Fruit fly (Drosophila melanogaster) whole organism, embryonic: ENCODE results near the gene bor.

ENCODE experiments used
- BtbVII ChIP-seq: fragments of 200-800 bp; sonication (Bioruptor generic); optimal IDR thresholded peaks from 3 replicates; lab custom pipeline; 2017; ENCODE audit warnings: missing biosample characterization, mild to moderate bottlenecking, missing genetic modification characterization
- Bteb2 ChIP-seq: fragments of 200-800 bp; sonication (Bioruptor generic); optimal IDR thresholded peaks from 2 replicates; lab custom pipeline; 2016; ENCODE audit warnings: missing biosample characterization, missing genetic modification characterization
- CG10321 ChIP-seq: fragments of 200-800 bp; sonication (Bioruptor generic); IDR thresholded peaks from 2 replicates; pipeline ENCODE4 v1.3.6; 2022; ENCODE audit warnings: missing biosample characterization, missing genetic modification characterization
- CG10462 ChIP-seq: fragments of 200-800 bp; sonication (Bioruptor generic); optimal IDR thresholded peaks from 2 replicates; lab custom pipeline; 2016; ENCODE audit warnings: missing biosample characterization, missing genetic modification characterization
- CG1233 ChIP-seq: fragments of 200-800 bp; sonication (Bioruptor generic); optimal IDR thresholded peaks from 4 replicates; lab custom pipeline; 2018; ENCODE audit warnings: missing biosample characterization, mild to moderate bottlenecking, missing genetic modification characterization
- CG12744 ChIP-seq: fragments of 200-800 bp; sonication (Bioruptor generic); optimal IDR thresholded peaks from 2 replicates; lab custom pipeline; 2016; ENCODE audit warnings: missing biosample characterization, missing genetic modification characterization
- CG13424 ChIP-seq: fragments of 200-800 bp; sonication (Bioruptor generic); optimal IDR thresholded peaks from 2 replicates; lab custom pipeline; 2019; ENCODE audit warnings: missing biosample characterization, mild to moderate bottlenecking, missing genetic modification characterization, moderate library complexity
- CG14860 ChIP-seq: fragments of 200-800 bp; sonication (Bioruptor generic); IDR thresholded peaks from 3 replicates; pipeline ENCODE4 v1.3.6; 2022; ENCODE audit warnings: missing biosample characterization, missing genetic modification characterization; ENCODE audit not compliant: partially characterized antibody
- CG15479 ChIP-seq: fragments of 200-800 bp; sonication (Bioruptor generic); optimal IDR thresholded peaks from 3 replicates; lab custom pipeline; 2019; ENCODE audit warnings: missing biosample characterization, mild to moderate bottlenecking, missing genetic modification characterization, moderate library complexity
- CG16863 ChIP-seq: fragments of 200-800 bp; sonication (Bioruptor generic); optimal IDR thresholded peaks from 3 replicates; lab custom pipeline; 2016; ENCODE audit warnings: missing biosample characterization, missing genetic modification characterization
- CG18599 ChIP-seq: fragments of 200-800 bp; sonication (Bioruptor generic); optimal IDR thresholded peaks from 3 replicates; lab custom pipeline; 2017; ENCODE audit warnings: missing biosample characterization, missing genetic modification characterization, mild to moderate bottlenecking, moderate library complexity, missing genetic modification reagents
- CG3407 ChIP-seq: fragments of 200-800 bp; sonication (Bioruptor generic); optimal IDR thresholded peaks from 2 replicates; lab custom pipeline; 2018; ENCODE audit warnings: missing biosample characterization, mild to moderate bottlenecking, missing genetic modification characterization
- CG3847 ChIP-seq: fragments of 200-800 bp; sonication (Bioruptor generic); IDR thresholded peaks from 2 replicates; pipeline ENCODE4 v1.3.6; 2022; ENCODE audit warnings: missing biosample characterization, missing genetic modification characterization
- CG8478 ChIP-seq: fragments of >200 bp; optimal IDR thresholded peaks from 2 replicates; lab custom pipeline; 2018
- Dip2 ChIP-seq: fragments of 200-800 bp; sonication (Bioruptor generic); IDR thresholded peaks from 2 replicates; pipeline ENCODE4 v1.3.6; 2022; ENCODE audit warnings: missing biosample characterization, missing genetic modification characterization
- Doc3 ChIP-seq: fragments of 200-800 bp; sonication (Bioruptor generic); IDR thresholded peaks from 3 replicates; pipeline ENCODE4 v1.3.6; 2022; ENCODE audit warnings: missing biosample characterization, missing genetic modification characterization; ENCODE audit not compliant: partially characterized antibody
- Ets65A ChIP-seq: fragments of 200-800 bp; sonication (Bioruptor generic); peaks from one replicate; lab custom pipeline; 2016; ENCODE audit warnings: missing biosample characterization, missing genetic modification characterization
- Ets97D ChIP-seq: fragments of 200-800 bp; sonication (Bioruptor generic); optimal IDR thresholded peaks from 3 replicates; lab custom pipeline; 2016; ENCODE audit warnings: missing biosample characterization, missing genetic modification characterization
- Fer2 ChIP-seq: fragments of 200-800 bp; sonication (Bioruptor generic); optimal IDR thresholded peaks from 2 replicates; lab custom pipeline; 2018; ENCODE audit warnings: missing biosample characterization, mild to moderate bottlenecking, missing genetic modification characterization, moderate library complexity
- Fer3 ChIP-seq: fragments of 200-800 bp; sonication (Bioruptor generic); optimal IDR thresholded peaks from 2 replicates; lab custom pipeline; 2018; ENCODE audit warnings: missing biosample characterization, mild to moderate bottlenecking, missing genetic modification characterization, moderate library complexity
- Gsc ChIP-seq: fragments of 200-800 bp; sonication (Bioruptor generic); IDR thresholded peaks from 2 replicates; pipeline ENCODE4 v1.3.6; 2022; ENCODE audit warnings: missing biosample characterization, missing genetic modification characterization
- HLH4C ChIP-seq: fragments of 200-800 bp; sonication (Bioruptor generic); IDR thresholded peaks from 3 replicates; pipeline ENCODE4 v1.3.6; 2022; ENCODE audit warnings: missing biosample characterization, missing genetic modification characterization; ENCODE audit not compliant: partially characterized antibody
- Hey ChIP-seq: fragments of 200-800 bp; sonication (Bioruptor generic); optimal IDR thresholded peaks from 3 replicates; lab custom pipeline; 2018; ENCODE audit warnings: missing biosample characterization, mild to moderate bottlenecking, missing genetic modification characterization
- HmgD ChIP-seq: fragments of 200-800 bp; sonication (Bioruptor generic); optimal IDR thresholded peaks from 3 replicates; lab custom pipeline; 2016; ENCODE audit warnings: missing biosample characterization, missing genetic modification characterization
- Hr78 ChIP-seq, 2 experiments: fragments of 200-800 bp in 1 of 2; fragments of >200 bp in 1 of 2; sonication (Bioruptor generic) in 1 of 2; optimal IDR thresholded peaks; 2 replicates each; lab custom pipeline; 2017 to 2019; ENCODE audit warnings: missing biosample characterization in 2 of 2, missing genetic modification characterization in 2 of 2, mild to moderate bottlenecking in 1 of 2, moderate library complexity in 1 of 2
- Lhr ChIP-seq: fragments of 200-800 bp; sonication (Bioruptor generic); optimal IDR thresholded peaks from 3 replicates; lab custom pipeline; 2017; ENCODE audit warnings: mild to moderate bottlenecking, missing biosample characterization, missing genetic modification reagents, missing genetic modification characterization
- MBD-R2 ChIP-seq: fragments of 200-800 bp; sonication (Bioruptor generic); IDR thresholded peaks from 2 replicates; pipeline ENCODE4 v1.3.6; 2022; ENCODE audit warnings: missing biosample characterization, missing genetic modification characterization
- Rx ChIP-seq: fragments of 200-800 bp; sonication (Bioruptor generic); IDR thresholded peaks from 2 replicates; pipeline ENCODE4 v1.3.6; 2022; ENCODE audit warnings: missing biosample characterization, missing genetic modification characterization
- Scr ChIP-seq: fragments of 200-800 bp; sonication (Bioruptor generic); IDR thresholded peaks from 2 replicates; pipeline ENCODE4 v1.3.6; 2022; ENCODE audit warnings: missing biosample characterization, missing genetic modification characterization; ENCODE audit not compliant: partially characterized antibody
- Usf ChIP-seq: fragments of 200-800 bp; sonication (Bioruptor generic); optimal IDR thresholded peaks from 2 replicates; lab custom pipeline; 2017; ENCODE audit warnings: missing genotype, missing biosample characterization, missing genetic modification characterization
- ase ChIP-seq: fragments of 200-800 bp; sonication (Bioruptor generic); IDR thresholded peaks from 3 replicates; pipeline ENCODE4 v1.3.6; 2022; ENCODE audit warnings: missing biosample characterization, missing genetic modification characterization
- croc ChIP-seq: fragments of 200-800 bp; sonication (Bioruptor generic); conservative IDR thresholded peaks from 3 replicates; pipeline ENCODE4 v1.3.6; 2022; ENCODE audit warnings: missing biosample characterization, missing genetic modification characterization
- dan ChIP-seq: fragments of 200-800 bp; sonication (Bioruptor generic); IDR thresholded peaks from 2 replicates; pipeline ENCODE4 v1.3.6; 2022; ENCODE audit warnings: missing biosample characterization, missing genetic modification characterization
- emc ChIP-seq: fragments of 200-800 bp; sonication (Bioruptor generic); optimal IDR thresholded peaks from 2 replicates; lab custom pipeline; 2016; ENCODE audit warnings: missing biosample characterization, missing genetic modification characterization
- eve ChIP-seq, 2 experiments: fragments of >200 bp; optimal IDR thresholded peaks; 2 replicates each; lab custom pipeline; 2017; ENCODE audit warnings: missing biosample characterization in 2 of 2, missing genetic modification characterization in 2 of 2
- gcm2 ChIP-seq: fragments of 200-800 bp; sonication (Bioruptor generic); optimal IDR thresholded peaks from 2 replicates; lab custom pipeline; 2016; ENCODE audit warnings: missing biosample characterization, missing genetic modification characterization
- gsb ChIP-seq: fragments of 200-800 bp; sonication (Bioruptor generic); IDR thresholded peaks from 2 replicates; pipeline ENCODE4 v1.3.6; 2022; ENCODE audit warnings: missing biosample characterization, missing genetic modification characterization
- ham ChIP-seq: fragments of 200-800 bp; sonication (Bioruptor generic); IDR thresholded peaks from 2 replicates; pipeline ENCODE4 v1.3.6; 2022; ENCODE audit warnings: missing biosample characterization, missing genetic modification characterization
- jing ChIP-seq: fragments of 200-800 bp; sonication (Bioruptor generic); optimal IDR thresholded peaks from 2 replicates; lab custom pipeline; 2018; ENCODE audit warnings: missing biosample characterization, mild to moderate bottlenecking, missing genetic modification characterization
- knrl ChIP-seq: fragments of 200-800 bp; sonication (Bioruptor generic); IDR thresholded peaks from 3 replicates; pipeline ENCODE4 v1.3.6; 2022; ENCODE audit warnings: missing biosample characterization, missing genetic modification characterization; ENCODE audit not compliant: partially characterized antibody
- lmd ChIP-seq: fragments of 200-800 bp; sonication (Bioruptor generic); IDR thresholded peaks from 2 replicates; pipeline ENCODE4 v1.3.6; 2022; ENCODE audit warnings: missing biosample characterization, missing genetic modification characterization
- nerfin-2 ChIP-seq: fragments of 200-800 bp; sonication (Bioruptor generic); IDR thresholded peaks from 2 replicates; pipeline ENCODE4 v1.3.6; 2022; ENCODE audit warnings: missing biosample characterization, missing genetic modification characterization; ENCODE audit not compliant: partially characterized antibody
- pnt ChIP-seq: fragments of 200-800 bp; sonication (Bioruptor generic); optimal IDR thresholded peaks from 3 replicates; lab custom pipeline; 2016; ENCODE audit warnings: missing biosample characterization, missing genetic modification characterization
- prd ChIP-seq, 3 experiments: fragments of >200 bp in 2 of 3; fragments of 200-800 bp in 1 of 3; sonication (Bioruptor generic) in 1 of 3; optimal IDR thresholded peaks in 2 of 3; IDR thresholded peaks in 1 of 3; 2 replicates in 2 of 3; 3 replicates in 1 of 3; pipeline versions ENCODE4 v1.3.6 to Lab custom; 2017 to 2022; ENCODE audit warnings: missing biosample characterization in 1 of 3, missing genetic modification characterization in 1 of 3
- psq ChIP-seq: fragments of 200-800 bp; sonication (Bioruptor generic); optimal IDR thresholded peaks from 2 replicates; lab custom pipeline; 2017; ENCODE audit warnings: missing biosample characterization, missing genetic modification characterization
- schlank ChIP-seq: fragments of 200-800 bp; sonication (Bioruptor generic); optimal IDR thresholded peaks from 2 replicates; lab custom pipeline; 2018; ENCODE audit warnings: missing biosample characterization, mild to moderate bottlenecking, missing genetic modification characterization
- sens ChIP-seq: fragments of 200-800 bp; sonication (Bioruptor generic); peaks from one replicate; lab custom pipeline; 2016; ENCODE audit warnings: missing biosample characterization, missing genetic modification characterization
- seq ChIP-seq: fragments of 200-800 bp; sonication (Bioruptor generic); IDR thresholded peaks from 2 replicates; pipeline ENCODE4 v1.3.6; 2022; ENCODE audit warnings: missing biosample characterization, missing genetic modification characterization
- sim ChIP-seq: fragments of 200-800 bp; sonication (Bioruptor generic); IDR thresholded peaks from 2 replicates; pipeline ENCODE4 v1.3.6; 2022; ENCODE audit warnings: missing biosample characterization, missing genetic modification characterization
- sqz ChIP-seq: fragments of 200-800 bp; sonication (Bioruptor generic); optimal IDR thresholded peaks from 3 replicates; lab custom pipeline; 2018; ENCODE audit warnings: missing biosample characterization, mild to moderate bottlenecking, missing genetic modification characterization

bor gene

dm6 chr3R:16309302-16310080 is 45.6 kb upstream of the bor start (continued):
- TF ChIP-seq nerfin-2 (0 out of 2 replicates have a peak, but pooled peaks have one; percentile 20), CG8478 (lab: Kevin White, UChicago) (no peak), jing (GFP tag; lab: Kevin White, UChicago) (no peak), Hey (tag; lab: Kevin White, UChicago) (no peak), croc (no peak), CG10462 (no peak), emc (GFP tag; lab: Kevin White, UChicago) (no peak), pnt (peak; percentile 18), Ets65A (peak; percentile 91), sim (GFP tag; lab: Robert Waterston, UW) (no peak), CG18599 (peak; percentile 33), Fer2 (tag; lab: Kevin White, UChicago) (no peak), CG12744 (no peak), gcm2 (GFP tag; lab: Kevin White, UChicago) (no peak), sens (GFP tag; lab: Kevin White, UChicago) (peak; percentile 53), psq (no peak), HmgD (GFP tag; lab: Kevin White, UChicago) (no peak), gsb (GFP tag; lab: Robert Waterston, UW) (no peak), Usf (no peak), CG14860 (GFP tag; lab: Robert Waterston, UW) (no peak), Ets97D (GFP tag; lab: Kevin White, UChicago) (no peak), schlank (tag; lab: Kevin White, UChicago) (no peak), prd (optimal IDR thresholded peaks at IDR 0.05; lab: Kevin White, UChicago) (no peak), prd (GFP tag; IDR thresholded peaks at IDR 0.05; lab: Robert Waterston, UW) (no peak; the same call in 2 of the 3 replicates), CG15479 (GFP tag; lab: Kevin White, UChicago) (peak; percentile 1), MBD-R2 (GFP tag; lab: Robert Waterston, UW) (no peak; the same call in 1 of the 2 replicates), seq (GFP tag; lab: Robert Waterston, UW) (no peak), Rx (GFP tag; lab: Robert Waterston, UW) (no peak), dan (GFP tag; lab: Robert Waterston, UW) (no peak), Gsc (GFP tag; lab: Robert Waterston, UW) (no peak), sqz (GFP tag; lab: Kevin White, UChicago) (no peak), CG13424 (no peak), CG10321 (no peak), CG16863 (GFP tag; lab: Kevin White, UChicago) (no peak), ase (GFP tag; lab: Robert Waterston, UW) (0 out of 3 replicates have a peak, but pooled peaks have one; percentile 24), Doc3 (GFP tag; lab: Robert Waterston, UW) (no peak), Bteb2 (GFP tag; lab: Kevin White, UChicago) (no peak), CG3407 (GFP tag; lab: Kevin White, UChicago) (no peak), BtbVII (GFP tag; lab: Kevin White, UChicago) (no peak), CG3847 (no peak), Hr78 (GFP tag; optimal IDR thresholded peaks at IDR 0.05; lab: Kevin White, UChicago) (no peak), lmd (GFP tag; lab: Robert Waterston, UW) (no peak), Dip2 (GFP tag; lab: Robert Waterston, UW) (no peak), eve (GFP tag; optimal IDR thresholded peaks at IDR 0.05; lab: Kevin White, UChicago) (no peak), HLH4C (no peak), Lhr (GFP tag; lab: Kevin White, UChicago) (no peak), Scr (GFP tag; lab: Robert Waterston, UW) (no peak), knrl (GFP tag; lab: Robert Waterston, UW) (no peak), CG1233 (peak; percentile 93), Fer3 (peak; percentile 29), ham (GFP tag; lab: Robert Waterston, UW) (no peak)
